Fruit fly (Drosophila melanogaster): Measurements from ENCODE around the gene Scgalpha.

Gene Scgalpha

dm6 chr2L:8338039-8338438 lies 34.8 kb downstream of the Scgalpha start, which contains the start of gene witty:
Gene witty (plus strand): TSS chr2L:8338287.
- TF ChIP-seq CG17801 (GFP tag; optimal IDR thresholded peaks at IDR 0.05; ENCODE audit: partially characterized antibody) = no peak

- TF ChIP-seq CG17801 (GFP tag; optimal IDR thresholded peaks at IDR 0.05; ENCODE audit: partially characterized antibody) = no peak
Measured at dm6 chr2L:8339751-8340349, 36.6 kb downstream of the Scgalpha start.

- TF ChIP-seq CG17801 (GFP tag; optimal IDR thresholded peaks at IDR 0.05; ENCODE audit: partially characterized antibody) = no peak
Measured at dm6 chr2L:8342395-8342794, 39.2 kb downstream of the Scgalpha start, which contains the start of gene CG14273. Gene CG14273 (plus strand): TSS chr2L:8342695.

- no peak for TF ChIP-seq CG17801 (GFP tag; optimal IDR thresholded peaks at IDR 0.05; ENCODE audit: partially characterized antibody)
Measured at dm6 chr2L:8344536-8344935, 41.3 kb downstream of the Scgalpha start.

DNA sequence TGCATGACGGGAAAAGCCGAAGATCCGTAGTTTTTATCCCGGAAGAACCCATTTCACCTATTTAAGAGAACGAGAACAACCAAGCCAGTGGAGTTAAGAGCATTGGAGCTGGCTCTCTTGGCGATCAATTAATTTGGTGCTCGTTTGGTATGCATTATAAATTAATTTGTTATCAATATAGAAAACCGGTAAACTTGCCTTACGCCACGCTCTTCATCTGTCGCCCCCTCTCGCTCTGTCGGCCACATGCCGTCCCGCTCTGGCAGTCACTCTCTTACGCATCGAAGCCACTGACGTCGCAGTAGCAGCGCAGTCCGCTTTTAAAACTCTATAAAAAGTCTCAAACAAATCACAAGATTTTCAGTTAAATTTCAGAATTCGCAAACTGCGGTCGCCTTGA lies 43.0 kb downstream of the Scgalpha start, which contains the start of gene CG7778:
Gene CG7778 (plus strand): TSS at position 361 of the 400 bp plus-strand sequence.
- TF ChIP-seq CG17801 (GFP tag; optimal IDR thresholded peaks at IDR 0.05; ENCODE audit: partially characterized antibody) = no peak

DNA sequence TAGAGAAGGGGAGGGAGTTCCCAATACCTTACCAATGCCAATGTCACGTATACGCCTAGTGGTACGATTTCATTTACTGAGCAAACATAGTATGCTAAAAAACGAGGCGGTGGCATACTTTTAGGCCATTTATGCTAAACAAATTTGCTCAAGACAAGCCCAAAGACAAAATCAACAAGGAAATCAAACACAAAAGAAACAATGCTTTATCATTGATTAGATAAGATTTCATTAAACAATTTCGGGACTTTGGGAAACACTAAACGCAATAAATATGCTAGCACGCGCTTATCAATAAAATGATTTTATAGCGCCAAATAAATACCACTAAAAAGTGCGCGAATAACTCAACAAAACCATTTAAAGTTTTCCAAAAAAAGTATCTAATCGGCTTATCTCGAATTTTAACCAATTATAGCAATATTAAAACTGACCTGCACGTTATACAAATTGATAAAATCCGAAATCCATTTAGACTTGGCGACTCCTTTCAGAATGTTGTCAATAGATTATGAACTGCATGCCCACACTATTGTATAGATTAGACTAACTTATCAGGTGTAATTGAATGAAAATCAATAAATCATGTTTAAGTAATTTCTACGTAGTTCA lies 47.4 kb downstream of the Scgalpha start:
- no peak for TF ChIP-seq CG17801 (GFP tag; optimal IDR thresholded peaks at IDR 0.05; ENCODE audit: partially characterized antibody)

- no peak for TF ChIP-seq CG17801 (GFP tag; optimal IDR thresholded peaks at IDR 0.05; ENCODE audit: partially characterized antibody)
Measured at dm6 chr2L:8351333-8351732, 48.1 kb downstream of the Scgalpha start.

DNA sequence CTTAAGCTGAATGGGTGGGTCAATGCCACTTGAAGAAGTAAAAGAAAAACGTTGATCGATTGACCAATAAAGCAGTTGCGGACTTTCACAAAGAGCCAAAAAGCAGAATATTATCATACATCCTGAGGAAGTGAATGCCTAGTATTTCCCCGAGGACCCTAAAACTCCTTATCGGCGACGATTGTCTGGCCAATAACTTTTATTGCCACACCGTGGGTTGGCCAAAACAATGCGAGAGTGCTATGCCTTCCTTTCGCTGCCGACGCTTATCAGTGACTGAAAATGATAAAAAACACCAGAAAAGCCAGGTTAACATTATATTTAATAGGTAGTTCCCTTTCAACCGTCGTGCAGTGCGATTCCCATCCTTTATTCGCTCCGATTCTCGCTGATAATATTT lies 48.6 kb downstream of the Scgalpha start, which contains the start of gene Mur29B:
Gene Mur29B (plus strand): TSS at position 324 of the 400 bp plus-strand sequence.
- TF ChIP-seq CG17801 (GFP tag; optimal IDR thresholded peaks at IDR 0.05; ENCODE audit: partially characterized antibody) = no peak

All from ovary, adult (tissue).